Fruit fly (Drosophila melanogaster) whole organism, embryonic: ENCODE results near the gene CG10055.

Experiments used
- Abd-B ChIP-seq: fragments of 200-800 bp; sonication (Bioruptor generic); optimal IDR thresholded peaks from 2 replicates; lab custom pipeline; 2018; ENCODE audit warnings: missing biosample characterization, mild to moderate bottlenecking, missing genetic modification characterization, moderate library complexity
- Asciz ChIP-seq: fragments of 200-800 bp; sonication (Bioruptor generic); optimal IDR thresholded peaks from 2 replicates; lab custom pipeline; 2017; ENCODE audit warnings: missing biosample characterization, mild to moderate bottlenecking, missing genetic modification characterization, missing genetic modification reagents
- B-H1 ChIP-seq: fragments of 200-800 bp; sonication (Bioruptor generic); IDR thresholded peaks from 3 replicates; pipeline ENCODE4 v1.3.6; 2022; ENCODE audit warnings: missing biosample characterization, missing genetic modification characterization
- Blimp-1 ChIP-seq: fragments of 200-800 bp; sonication (Bioruptor generic); optimal IDR thresholded peaks from 3 replicates; lab custom pipeline; 2018; ENCODE audit warnings: missing biosample characterization, missing genetic modification characterization, mild to moderate bottlenecking, moderate library complexity, missing genetic modification reagents
- CG11504 ChIP-seq: fragments of 200-800 bp; sonication (Bioruptor generic); optimal IDR thresholded peaks from 3 replicates; lab custom pipeline; 2019; ENCODE audit warnings: missing biosample characterization, mild to moderate bottlenecking, missing genetic modification characterization, moderate library complexity
- CG12391 ChIP-seq: fragments of 200-800 bp; sonication (Bioruptor generic); optimal IDR thresholded peaks from 3 replicates; lab custom pipeline; 2018; ENCODE audit warnings: missing biosample characterization, mild to moderate bottlenecking, missing genetic modification characterization, moderate library complexity
- CG15601 ChIP-seq: fragments of 200-800 bp; sonication (Bioruptor generic); optimal IDR thresholded peaks from 3 replicates; lab custom pipeline; 2019; ENCODE audit warnings: missing biosample characterization, mild to moderate bottlenecking, missing genetic modification characterization, moderate library complexity
- CG1792 ChIP-seq: fragments of 200-800 bp; sonication (Bioruptor generic); optimal IDR thresholded peaks from 2 replicates; lab custom pipeline; 2016; ENCODE audit warnings: missing biosample characterization, missing genetic modification characterization
- CG18619 ChIP-seq: fragments of 200-800 bp; sonication (Bioruptor generic); optimal IDR thresholded peaks from 3 replicates; lab custom pipeline; 2017; ENCODE audit warnings: missing biosample characterization, mild to moderate bottlenecking, missing genetic modification characterization
- CG30020 ChIP-seq: fragments of 200-800 bp; optimal IDR thresholded peaks from 2 replicates; lab custom pipeline; 2019; ENCODE audit warnings: missing biosample characterization, mild to moderate bottlenecking, missing genetic modification characterization, moderate library complexity
- CG31441 ChIP-seq: fragments of 200-800 bp; sonication (Bioruptor generic); IDR thresholded peaks from 2 replicates; pipeline ENCODE4 v1.3.6; 2022; ENCODE audit warnings: missing biosample characterization, missing genetic modification characterization
- CG33557 ChIP-seq: fragments of 200-800 bp; sonication (Bioruptor generic); optimal IDR thresholded peaks from 2 replicates; lab custom pipeline; 2019; ENCODE audit warnings: missing biosample characterization, mild to moderate bottlenecking, missing genetic modification characterization, moderate library complexity
- CG7556 ChIP-seq: fragments of 200-800 bp; sonication (Bioruptor generic); optimal IDR thresholded peaks from 2 replicates; lab custom pipeline; 2017; ENCODE audit warnings: missing biosample characterization, mild to moderate bottlenecking, missing genetic modification characterization
- CG7987 ChIP-seq: fragments of 200-800 bp; sonication (Bioruptor generic); optimal IDR thresholded peaks from 2 replicates; lab custom pipeline; 2018; ENCODE audit warnings: missing biosample characterization, mild to moderate bottlenecking, missing genetic modification characterization, moderate library complexity
- CG9727 ChIP-seq: fragments of 200-800 bp; sonication (Bioruptor generic); optimal IDR thresholded peaks from 3 replicates; lab custom pipeline; 2017; ENCODE audit warnings: missing biosample characterization, mild to moderate bottlenecking, missing genetic modification characterization
- D19A ChIP-seq: fragments of 200-800 bp; optimal IDR thresholded peaks from 3 replicates; lab custom pipeline; 2019; ENCODE audit warnings: missing biosample characterization, mild to moderate bottlenecking, missing genetic modification characterization, moderate library complexity
- Dip3 ChIP-seq: fragments of 200-800 bp; sonication (Bioruptor generic); optimal IDR thresholded peaks from 3 replicates; lab custom pipeline; 2016; ENCODE audit warnings: missing biosample characterization, missing genetic modification characterization
- Drgx ChIP-seq: fragments of 200-800 bp; sonication (Bioruptor generic); IDR thresholded peaks from 2 replicates; pipeline ENCODE4 v1.3.6; 2022; ENCODE audit warnings: missing biosample characterization, missing genetic modification characterization
- Sox102F ChIP-seq: fragments of 200-800 bp; sonication (Bioruptor generic); optimal IDR thresholded peaks from 2 replicates; lab custom pipeline; 2018; ENCODE audit warnings: missing biosample characterization, mild to moderate bottlenecking, missing genetic modification characterization, moderate library complexity
- Ssrp ChIP-seq: fragments of 200-800 bp; sonication (Bioruptor generic); optimal IDR thresholded peaks from 2 replicates; lab custom pipeline; 2018; ENCODE audit warnings: missing biosample characterization, mild to moderate bottlenecking, missing genetic modification characterization, moderate library complexity
- Xbp1 ChIP-seq: fragments of 200-800 bp; sonication (Bioruptor generic); optimal IDR thresholded peaks from 3 replicates; lab custom pipeline; 2016; ENCODE audit warnings: missing biosample characterization, mild to moderate bottlenecking, missing genetic modification characterization
- Xrp1 ChIP-seq: fragments of 200-800 bp; sonication (Bioruptor generic); IDR thresholded peaks from 2 replicates; pipeline ENCODE4 v1.3.6; 2022; ENCODE audit warnings: missing biosample characterization, missing genetic modification characterization
- ase ChIP-seq: fragments of 200-800 bp; sonication (Bioruptor generic); IDR thresholded peaks from 3 replicates; pipeline ENCODE4 v1.3.6; 2022; ENCODE audit warnings: missing biosample characterization, missing genetic modification characterization
- bab2 ChIP-seq: fragments of 200-800 bp; sonication (Bioruptor generic); optimal IDR thresholded peaks from 2 replicates; lab custom pipeline; 2016; ENCODE audit warnings: missing biosample characterization, missing genetic modification characterization
- br ChIP-seq: fragments of >200 bp; optimal IDR thresholded peaks from 2 replicates; lab custom pipeline; 2017
- bsh ChIP-seq, 2 experiments: fragments of 200-800 bp; sonication (Bioruptor generic); optimal IDR thresholded peaks; 2 replicates each; lab custom pipeline; 2017 to 2018; ENCODE audit warnings: mild to moderate bottlenecking in 2 of 2, missing biosample characterization in 2 of 2, missing genetic modification characterization in 2 of 2, moderate library complexity in 1 of 2
- btn ChIP-seq: fragments of 200-800 bp; sonication (Bioruptor generic); optimal IDR thresholded peaks from 2 replicates; lab custom pipeline; 2016; ENCODE audit warnings: missing biosample characterization, missing genetic modification characterization
- caup ChIP-seq: fragments of 200-800 bp; sonication (Bioruptor generic); optimal IDR thresholded peaks from 3 replicates; lab custom pipeline; 2017; ENCODE audit warnings: missing biosample characterization, mild to moderate bottlenecking, missing genetic modification characterization, moderate library complexity; ENCODE audit not compliant: severe bottlenecking
- chinmo ChIP-seq: fragments of 200-800 bp; sonication (Bioruptor generic); IDR thresholded peaks from 4 replicates; pipeline ENCODE4 v1.3.6; 2022; ENCODE audit warnings: missing biosample characterization, missing genetic modification characterization; ENCODE audit not compliant: partially characterized antibody
- chn ChIP-seq: fragments of 200-800 bp; sonication (Bioruptor generic); optimal IDR thresholded peaks from 2 replicates; lab custom pipeline; 2016; ENCODE audit warnings: missing biosample characterization, missing genetic modification characterization
- dmrt99B ChIP-seq: fragments of 200-800 bp; sonication (Bioruptor generic); optimal IDR thresholded peaks from 2 replicates; lab custom pipeline; 2018; ENCODE audit warnings: missing biosample characterization, mild to moderate bottlenecking, missing genetic modification characterization, moderate library complexity
- fd96Cb ChIP-seq: fragments of 200-800 bp; sonication (Bioruptor generic); optimal IDR thresholded peaks from 2 replicates; lab custom pipeline; 2018; ENCODE audit warnings: missing biosample characterization, mild to moderate bottlenecking, missing genetic modification characterization, moderate library complexity
- gsb-n ChIP-seq: fragments of 200-800 bp; sonication (Bioruptor generic); optimal IDR thresholded peaks from 3 replicates; lab custom pipeline; 2018; ENCODE audit warnings: missing biosample characterization, mild to moderate bottlenecking, missing genetic modification characterization
- hbn ChIP-seq: fragments of 200-800 bp; sonication (Bioruptor generic); IDR thresholded peaks from 2 replicates; pipeline ENCODE4 v1.3.6; 2022; ENCODE audit warnings: missing biosample characterization, missing genetic modification characterization; ENCODE audit not compliant: partially characterized antibody
- jigr1 ChIP-seq: fragments of 200-800 bp; sonication (Bioruptor generic); IDR thresholded peaks from 3 replicates; pipeline ENCODE4 v1.3.6; 2022; ENCODE audit warnings: missing biosample characterization, missing genetic modification characterization
- lmd ChIP-seq: fragments of 200-800 bp; sonication (Bioruptor generic); IDR thresholded peaks from 2 replicates; pipeline ENCODE4 v1.3.6; 2022; ENCODE audit warnings: missing biosample characterization, missing genetic modification characterization
- mam ChIP-seq: fragments of 200-800 bp; sonication (Bioruptor generic); optimal IDR thresholded peaks from 3 replicates; lab custom pipeline; 2016; ENCODE audit warnings: missing biosample characterization, missing genetic modification characterization
- nmo ChIP-seq: fragments of 200-800 bp; sonication (Bioruptor generic); optimal IDR thresholded peaks from 2 replicates; lab custom pipeline; 2018; ENCODE audit warnings: missing biosample characterization, mild to moderate bottlenecking, missing genetic modification characterization, moderate library complexity
- phol ChIP-seq: fragments of 200-800 bp; sonication (Bioruptor generic); optimal IDR thresholded peaks from 3 replicates; lab custom pipeline; 2018; ENCODE audit warnings: missing biosample characterization, mild to moderate bottlenecking, missing genetic modification characterization, moderate library complexity
- prd ChIP-seq, 3 experiments: fragments of >200 bp in 2 of 3; fragments of 200-800 bp in 1 of 3; sonication (Bioruptor generic) in 1 of 3; optimal IDR thresholded peaks in 2 of 3; IDR thresholded peaks in 1 of 3; 2 replicates in 2 of 3; 3 replicates in 1 of 3; pipeline versions ENCODE4 v1.3.6 to Lab custom; 2017 to 2022; ENCODE audit warnings: missing biosample characterization in 1 of 3, missing genetic modification characterization in 1 of 3
- ro ChIP-seq: fragments of 200-800 bp; sonication (Bioruptor generic); IDR thresholded peaks from 2 replicates; pipeline ENCODE4 v1.3.6; 2022; ENCODE audit warnings: missing biosample characterization, missing genetic modification characterization
- row ChIP-seq: fragments of 200-800 bp; sonication (Bioruptor generic); IDR thresholded peaks from 3 replicates; pipeline ENCODE4 v1.3.6; 2022; ENCODE audit warnings: missing biosample characterization, missing genetic modification characterization
- tin ChIP-seq: fragments of 200-800 bp; sonication (Bioruptor generic); optimal IDR thresholded peaks from 3 replicates; lab custom pipeline; 2016; ENCODE audit warnings: missing biosample characterization, missing genetic modification characterization
- twi ChIP-seq: fragments of 200-800 bp; optimal IDR thresholded peaks from 2 replicates; lab custom pipeline; 2019; ENCODE audit warnings: missing biosample characterization, mild to moderate bottlenecking, missing genetic modification characterization, moderate library complexity
- tx ChIP-seq: fragments of 200-800 bp; sonication (Bioruptor generic); optimal IDR thresholded peaks from 2 replicates; lab custom pipeline; 2016; ENCODE audit warnings: missing biosample characterization, missing genetic modification characterization
- vfl ChIP-seq: fragments of 200-800 bp; sonication (Bioruptor generic); optimal IDR thresholded peaks from 2 replicates; lab custom pipeline; 2016; ENCODE audit warnings: missing biosample characterization, missing genetic modification characterization
- vvl ChIP-seq: fragments of 200-800 bp; sonication (Bioruptor generic); IDR thresholded peaks from 2 replicates; pipeline ENCODE4 v1.3.6; 2022; ENCODE audit warnings: missing biosample characterization, missing genetic modification characterization
- zen ChIP-seq: fragments of 200-800 bp; sonication (Bioruptor generic); optimal IDR thresholded peaks from 3 replicates; lab custom pipeline; 2018; ENCODE audit warnings: missing biosample characterization, mild to moderate bottlenecking, missing genetic modification characterization, moderate library complexity
- zfh1 ChIP-seq: fragments of 200-800 bp; sonication (Bioruptor generic); IDR thresholded peaks from 3 replicates; pipeline ENCODE4 v1.3.6; 2022; ENCODE audit warnings: missing biosample characterization, missing genetic modification characterization

Gene CG10055

dm6 chr3R:7171384-7172099, 14.9 kb downstream of the CG10055 start (continued):
- TF ChIP-seq zen = no peak
- no peak for TF ChIP-seq Dip3
- no peak for TF ChIP-seq CG7556
- TF ChIP-seq D19A = peak; percentile 59
- peak; percentile 30 for TF ChIP-seq Sox102F (GFP tag; lab: Kevin White, UChicago)
- TF ChIP-seq bab2 = no peak
- no peak for TF ChIP-seq Abd-B (GFP tag; lab: Kevin White, UChicago)
- TF ChIP-seq Drgx (GFP tag; lab: Robert Waterston, UW) = no peak
- no peak for TF ChIP-seq caup (GFP tag; lab: Kevin White, UChicago)
- TF ChIP-seq CG11504 (tag; lab: Kevin White, UChicago) = no peak
- peak; percentile 19 for TF ChIP-seq phol
- TF ChIP-seq Xbp1 = peak; percentile 5
- TF ChIP-seq hbn (GFP tag; lab: Robert Waterston, UW) = no peak
- TF ChIP-seq btn (GFP tag; lab: Kevin White, UChicago) = no peak
- TF ChIP-seq tin (GFP tag; lab: Kevin White, UChicago) = peak; percentile 2
- TF ChIP-seq CG30020 = no peak
- TF ChIP-seq gsb-n (tag; lab: Kevin White, UChicago) = peak; percentile 22
- TF ChIP-seq CG12391 (tag; lab: Kevin White, UChicago) = peak; percentile 20
- TF ChIP-seq Ssrp = peak; percentile 34
- TF ChIP-seq prd (optimal IDR thresholded peaks at IDR 0.05; lab: Kevin White, UChicago) = no peak
- TF ChIP-seq prd (GFP tag; IDR thresholded peaks at IDR 0.05; lab: Robert Waterston, UW) = peak; percentile 18; the same call in 1 of the 3 replicates
- no peak for TF ChIP-seq ase (GFP tag; lab: Robert Waterston, UW)
- peak in 1 of 2 experiments; percentile 67 for TF ChIP-seq bsh (GFP tag; optimal IDR thresholded peaks at IDR 0.05; lab: Kevin White, UChicago)
- peak; percentile 26 for TF ChIP-seq nmo (GFP tag; lab: Kevin White, UChicago)
- no peak for TF ChIP-seq chinmo (GFP tag; lab: Robert Waterston, UW)
- peak; percentile 57 for TF ChIP-seq Blimp-1 (GFP tag; lab: Kevin White, UChicago)
- no peak for TF ChIP-seq CG1792 (GFP tag; lab: Kevin White, UChicago)
- TF ChIP-seq CG15601 (tag; lab: Kevin White, UChicago) = peak; percentile 28
- TF ChIP-seq fd96Cb (tag; lab: Kevin White, UChicago) = no peak
- no peak for TF ChIP-seq jigr1 (GFP tag; lab: Robert Waterston, UW)
- no peak for TF ChIP-seq vfl (GFP tag; lab: Kevin White, UChicago)
- 0 out of 2 replicates have a peak, but pooled peaks have one; percentile 23 for TF ChIP-seq vvl
- TF ChIP-seq chn (GFP tag; lab: Kevin White, UChicago) = no peak
- no peak for TF ChIP-seq tx (GFP tag; lab: Kevin White, UChicago)
- no peak for TF ChIP-seq CG31441 (GFP tag; lab: Robert Waterston, UW)
- no peak for TF ChIP-seq mam
- peak; percentile 57; the same call in 2 of the 3 replicates for TF ChIP-seq zfh1 (GFP tag; lab: Robert Waterston, UW)
- no peak for TF ChIP-seq CG7987 (GFP tag; lab: Kevin White, UChicago)
- peak; percentile 33; the same call in 1 of the 3 replicates for TF ChIP-seq row
- TF ChIP-seq CG33557 (GFP tag; lab: Kevin White, UChicago) = peak; percentile 4
- TF ChIP-seq Xrp1 (GFP tag; lab: Robert Waterston, UW) = peak; percentile 43; the same call in 1 of the 2 replicates
- TF ChIP-seq dmrt99B (tag; lab: Kevin White, UChicago) = peak; percentile 0
- no peak for TF ChIP-seq Asciz
- no peak for TF ChIP-seq B-H1 (GFP tag; lab: Robert Waterston, UW)
- no peak for TF ChIP-seq lmd (GFP tag; lab: Robert Waterston, UW)
- TF ChIP-seq br = no peak
- TF ChIP-seq CG9727 = peak; percentile 16
- TF ChIP-seq ro (GFP tag; lab: Robert Waterston, UW) = no peak
- TF ChIP-seq CG18619 = no peak
- no peak for TF ChIP-seq twi
